Worm (Caenorhabditis elegans) whole organism, midembryonic: ENCODE data around the gene Y50D4A.4.

Experiments
- flt-1 ChIP-seq: fragments of 200-800 bp; sonication (Bioruptor generic); IDR thresholded peaks from 2 replicates; pipeline ENCODE4 v1.3.6; 2022; ENCODE audit warnings: missing genetic modification characterization, missing compliant biosample characterization
- med-1 ChIP-seq: sonication (generic microtip); optimal IDR thresholded peaks from 2 replicates; lab custom pipeline; 2017; ENCODE audit warnings: missing genetic modification characterization, mild to moderate bottlenecking, missing compliant biosample characterization, antibody characterized with exemption, missing genetic modification reagents; ENCODE audit not compliant: insufficient read depth
- tab-1 ChIP-seq: fragments of 200-800 bp; sonication (Bioruptor generic); IDR thresholded peaks from 2 replicates; pipeline ENCODE4 v1.3.6; 2022; ENCODE audit warnings: missing genetic modification characterization, missing compliant biosample characterization
- ztf-23 ChIP-seq: fragments of 200-800 bp; sonication (Bioruptor generic); IDR thresholded peaks from 2 replicates; pipeline ENCODE4 v1.3.6; 2022; ENCODE audit warnings: missing genetic modification reagents, missing genetic modification characterization, missing compliant biosample characterization
- ztf-29 ChIP-seq: fragments of 200-800 bp; sonication (Bioruptor generic); IDR thresholded peaks from 2 replicates; pipeline ENCODE4 v1.3.6; 2022; ENCODE audit warnings: missing genetic modification reagents, missing genetic modification characterization, missing compliant biosample characterization

- no peak for TF ChIP-seq med-1 (GFP tag; lab: Kevin White, UChicago)
- TF ChIP-seq ztf-29 (GFP tag; lab: Robert Waterston, UW): no peak
- no peak for TF ChIP-seq ztf-23 (GFP tag; lab: Robert Waterston, UW)
- TF ChIP-seq tab-1 (GFP tag; lab: Robert Waterston, UW): no peak
- no peak for TF ChIP-seq flt-1
Measured at ce11 chrV:1242432-1242831, 46.5 kb upstream of the Y50D4A.4 start.
